Worm (Caenorhabditis elegans) whole organism, L3 larva: Measurements from ENCODE around the gene ZC250.4.

Experiments
- ama-1 ChIP-seq: fragments of 150-350 bp; optimal IDR thresholded peaks from 2 replicates; lab custom pipeline; 2018
- daf-12 ChIP-seq: fragments of 150-350 bp; optimal IDR thresholded peaks from 2 replicates; lab custom pipeline; 2014; ENCODE audit warnings: missing biosample characterization, missing genetic modification reagents, missing genetic modification characterization
- fkh-10 ChIP-seq: sonication (generic microtip); optimal IDR thresholded peaks from 2 replicates; lab custom pipeline; 2017; ENCODE audit warnings: missing biosample characterization, missing genetic modification reagents, missing genetic modification characterization
- hmg-11 ChIP-seq: sonication (generic microtip); optimal IDR thresholded peaks from 2 replicates; lab custom pipeline; 2016; ENCODE audit warnings: missing genetic modification characterization, missing compliant biosample characterization
- lin-15B ChIP-seq: fragments of 150-350 bp; optimal IDR thresholded peaks from 2 replicates; lab custom pipeline; 2014; ENCODE audit warnings: missing biosample characterization, missing genetic modification characterization
- nhr-237 ChIP-seq: fragments of 150-350 bp; optimal IDR thresholded peaks from 2 replicates; lab custom pipeline; 2014; ENCODE audit warnings: missing biosample characterization, missing genetic modification characterization
- nhr-76 ChIP-seq: fragments of 150-350 bp; sonication (generic microtip); optimal IDR thresholded peaks from 5 replicates; lab custom pipeline; 2014; ENCODE audit warnings: missing biosample characterization, missing genetic modification characterization
- ztf-11 ChIP-seq: fragments of 150-350 bp; optimal IDR thresholded peaks from 2 replicates; lab custom pipeline; 2014; ENCODE audit warnings: missing biosample characterization, missing genetic modification characterization
- ztf-4 ChIP-seq: fragments of 150-350 bp; optimal IDR thresholded peaks from 2 replicates; lab custom pipeline; 2014; ENCODE audit warnings: missing biosample characterization, missing genetic modification characterization

DNA sequence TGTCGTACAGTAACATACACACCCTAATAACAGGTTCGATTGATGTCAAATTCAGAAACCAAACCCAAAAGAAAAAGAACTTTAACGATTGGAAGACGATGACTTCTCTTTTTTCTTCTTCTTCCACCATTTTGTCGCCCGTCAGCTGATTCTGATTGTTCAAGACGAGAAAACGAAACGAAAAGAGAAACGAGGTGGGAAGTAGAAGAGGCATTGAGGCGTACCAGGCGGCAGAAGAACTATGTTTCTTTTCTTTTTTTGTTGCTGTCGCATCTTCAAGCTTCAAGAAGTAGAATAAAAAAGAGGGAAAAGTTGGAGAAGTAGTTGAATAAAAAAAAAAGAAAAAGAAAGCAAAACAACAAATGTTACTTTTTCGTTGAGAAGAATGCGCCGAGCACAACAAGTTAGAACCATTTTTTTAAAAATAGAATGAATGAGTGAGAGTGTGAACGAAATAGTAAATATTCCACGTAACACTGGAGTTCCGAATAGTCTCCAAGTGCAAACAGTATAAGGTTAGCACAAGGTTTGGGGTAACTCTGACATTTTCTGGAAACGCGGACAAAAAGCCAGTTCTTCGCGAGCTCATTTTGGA lies 35.2 kb upstream of the ZC250.4 start:
- TF ChIP-seq ama-1 (no peak), fkh-10 (peak; percentile 44), daf-12 (tag; lab: Kevin White, UChicago) (no peak), hmg-11 (tag; lab: Kevin White, UChicago) (no peak), nhr-76 (tag; lab: Kevin White, UChicago) (no peak), ztf-11 (tag; lab: Kevin White, UChicago) (no peak), ztf-4 (tag; lab: Kevin White, UChicago) (no peak), lin-15B (tag; lab: Kevin White, UChicago) (no peak), nhr-237 (tag; lab: Kevin White, UChicago) (no peak)
